Fruit fly (Drosophila melanogaster): ENCODE data around the gene CG11722.

CG11722 gene

DNA sequence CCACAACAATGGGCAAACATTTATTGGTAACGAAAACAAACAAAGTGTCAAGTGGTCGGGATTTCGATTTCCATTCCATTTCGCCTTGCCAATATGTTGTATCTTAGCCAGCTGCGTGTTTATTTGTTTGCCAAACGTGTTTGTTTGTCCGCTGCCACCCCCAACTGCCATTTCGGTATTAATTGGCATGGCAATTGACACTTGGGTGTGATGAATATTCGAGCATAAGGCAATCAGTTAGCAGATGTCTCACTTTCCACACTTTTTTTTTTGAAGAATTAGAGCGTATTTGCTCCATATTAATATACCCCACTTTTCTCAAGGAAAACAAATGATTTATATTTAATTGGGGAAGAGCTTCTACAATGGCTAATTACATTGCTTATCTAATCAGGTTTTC lies 13.9 kb downstream of the CG11722 start:
- TF ChIP-seq CG10348 (GFP tag; IDR thresholded peaks at IDR 0.05), result no peak
- TF ChIP-seq CG13204 (GFP tag; optimal IDR thresholded peaks at IDR 0.05), result no peak
- TF ChIP-seq CG15710 (tag; optimal IDR thresholded peaks at IDR 0.05), result no peak
- TF ChIP-seq CG32121 (GFP tag; IDR thresholded peaks at IDR 0.05), result no peak
- no peak for TF ChIP-seq D1 (tag; optimal IDR thresholded peaks at IDR 0.05)
- no peak for TF ChIP-seq CG4496 (GFP tag; IDR thresholded peaks at IDR 0.05)
- no peak for TF ChIP-seq CG12605 (GFP tag; IDR thresholded peaks at IDR 0.05)
- TF ChIP-seq EcR (GFP tag; optimal IDR thresholded peaks at IDR 0.05), result no peak
- TF ChIP-seq Pif1A (GFP tag; optimal IDR thresholded peaks at IDR 0.05), result no peak
- TF ChIP-seq CG34367 (tag; optimal IDR thresholded peaks at IDR 0.05), result no peak
- TF ChIP-seq Snoo (tag; optimal IDR thresholded peaks at IDR 0.05), result no peak
- TF ChIP-seq Pif1B (GFP tag; optimal IDR thresholded peaks at IDR 0.05), result no peak
- TF ChIP-seq CG8159 (tag; optimal IDR thresholded peaks at IDR 0.05), result no peak

- TF ChIP-seq CG14655 (GFP tag; optimal IDR thresholded peaks at IDR 0.05) (peak; percentile 48), fd96Ca (GFP tag; IDR thresholded peaks at IDR 0.05) (no peak)
Measured at dm6 chr3R:10028378-10028777, 17.0 kb downstream of the CG11722 start.

DNA sequence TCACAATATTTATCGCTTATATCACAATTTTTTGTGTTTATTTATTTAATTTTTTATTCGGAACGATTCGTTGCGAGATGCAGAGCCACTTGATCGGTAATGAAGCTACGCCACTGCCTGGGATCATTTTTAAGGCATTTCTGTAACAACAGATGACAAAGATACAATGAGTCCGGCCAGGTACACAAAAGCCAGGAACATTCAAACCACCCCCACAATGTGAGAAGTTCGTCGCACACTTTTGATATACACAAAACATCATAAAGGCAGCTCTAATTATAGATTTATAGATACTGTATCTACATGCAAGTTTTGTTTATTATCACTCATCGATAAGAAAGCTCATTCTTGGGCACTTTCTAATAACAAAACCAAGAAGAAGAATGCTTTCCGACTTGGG lies 20.3 kb downstream of the CG11722 start, which contains the start of gene CG31407:
TSS of gene CG31407 (minus strand) at position 101 of the 400 bp plus-strand sequence.
- TF ChIP-seq CG8159 (tag; optimal IDR thresholded peaks at IDR 0.05) (no peak), EcR (GFP tag; optimal IDR thresholded peaks at IDR 0.05) (no peak), rn (GFP tag; IDR thresholded peaks at IDR 0.05) (no peak), CG9948 (tag; optimal IDR thresholded peaks at IDR 0.05) (no peak), CG10348 (GFP tag; IDR thresholded peaks at IDR 0.05) (no peak), CG4496 (GFP tag; IDR thresholded peaks at IDR 0.05) (no peak), CG13204 (GFP tag; optimal IDR thresholded peaks at IDR 0.05) (no peak), Snoo (tag; optimal IDR thresholded peaks at IDR 0.05) (no peak), Pif1A (GFP tag; optimal IDR thresholded peaks at IDR 0.05) (no peak), Ets98B (GFP tag; IDR thresholded peaks at IDR 0.05) (no peak), D1 (tag; optimal IDR thresholded peaks at IDR 0.05) (no peak), CG32121 (GFP tag; IDR thresholded peaks at IDR 0.05) (no peak), fd96Ca (GFP tag; IDR thresholded peaks at IDR 0.05) (no peak), CG15710 (tag; optimal IDR thresholded peaks at IDR 0.05) (no peak), CG12605 (GFP tag; IDR thresholded peaks at IDR 0.05) (no peak), Pif1B (GFP tag; optimal IDR thresholded peaks at IDR 0.05) (no peak), CG14655 (GFP tag; optimal IDR thresholded peaks at IDR 0.05) (no peak), CG8301 (tag; optimal IDR thresholded peaks at IDR 0.05) (no peak)

- no peak for TF ChIP-seq Pif1B (GFP tag; optimal IDR thresholded peaks at IDR 0.05)
- 0 out of 3 replicates have a peak, but pooled peaks have one; percentile 24 for TF ChIP-seq fd96Ca (GFP tag; IDR thresholded peaks at IDR 0.05)
- TF ChIP-seq CG12605 (GFP tag; IDR thresholded peaks at IDR 0.05), result no peak
Measured at dm6 chr3R:10024032-10024712, 21.2 kb downstream of the CG11722 start.

- TF ChIP-seq Pif1B (GFP tag; optimal IDR thresholded peaks at IDR 0.05) (no peak), CG13204 (GFP tag; optimal IDR thresholded peaks at IDR 0.05) (no peak), fd96Ca (GFP tag; IDR thresholded peaks at IDR 0.05) (no peak), CG34367 (tag; optimal IDR thresholded peaks at IDR 0.05) (no peak), CG10348 (GFP tag; IDR thresholded peaks at IDR 0.05) (no peak), CG12605 (GFP tag; IDR thresholded peaks at IDR 0.05) (no peak), D1 (tag; optimal IDR thresholded peaks at IDR 0.05) (no peak), CG14655 (GFP tag; optimal IDR thresholded peaks at IDR 0.05) (no peak), gl (tag; optimal IDR thresholded peaks at IDR 0.05) (no peak), Snoo (tag; optimal IDR thresholded peaks at IDR 0.05) (no peak), CG9948 (tag; optimal IDR thresholded peaks at IDR 0.05) (no peak), EcR (GFP tag; optimal IDR thresholded peaks at IDR 0.05) (no peak), Ets98B (GFP tag; IDR thresholded peaks at IDR 0.05) (no peak), CG8159 (tag; optimal IDR thresholded peaks at IDR 0.05) (no peak), CG15710 (tag; optimal IDR thresholded peaks at IDR 0.05) (no peak), CG17806 (tag; optimal IDR thresholded peaks at IDR 0.05) (no peak), CG8301 (tag; optimal IDR thresholded peaks at IDR 0.05) (no peak), Pif1A (GFP tag; optimal IDR thresholded peaks at IDR 0.05) (no peak), CG4496 (GFP tag; IDR thresholded peaks at IDR 0.05) (no peak)
Measured at dm6 chr3R:10001174-10001789, 44.1 kb downstream of the CG11722 start, which contains the start of gene CG5359. TSS of gene CG5359 (minus strand) at chr3R:10001276.

dm6 chr3R:9996689-9997213 lies 48.6 kb downstream of the CG11722 start, which contains the start of the genes Gr85a and Spn85F:
TSS of gene Gr85a (minus strand) at chr3R:9996789.
TSS of gene Spn85F (plus strand) at chr3R:9997163.
- no peak for TF ChIP-seq EcR (GFP tag; optimal IDR thresholded peaks at IDR 0.05)
- no peak for TF ChIP-seq CG8301 (tag; optimal IDR thresholded peaks at IDR 0.05)
- TF ChIP-seq fd96Ca (GFP tag; IDR thresholded peaks at IDR 0.05), result no peak
- no peak for TF ChIP-seq D1 (tag; optimal IDR thresholded peaks at IDR 0.05)
- TF ChIP-seq Snoo (tag; optimal IDR thresholded peaks at IDR 0.05), result no peak
- TF ChIP-seq CG4496 (GFP tag; IDR thresholded peaks at IDR 0.05), result no peak
- no peak for TF ChIP-seq CG32121 (GFP tag; IDR thresholded peaks at IDR 0.05)
- TF ChIP-seq Pif1A (GFP tag; optimal IDR thresholded peaks at IDR 0.05), result no peak
- TF ChIP-seq CG17806 (tag; optimal IDR thresholded peaks at IDR 0.05), result no peak
- TF ChIP-seq CG14655 (GFP tag; optimal IDR thresholded peaks at IDR 0.05), result no peak
- TF ChIP-seq CG8159 (tag; optimal IDR thresholded peaks at IDR 0.05), result no peak
- no peak for TF ChIP-seq rn (GFP tag; IDR thresholded peaks at IDR 0.05)
- no peak for TF ChIP-seq CG15710 (tag; optimal IDR thresholded peaks at IDR 0.05)
- no peak for TF ChIP-seq CG13204 (GFP tag; optimal IDR thresholded peaks at IDR 0.05)
- TF ChIP-seq gl (tag; optimal IDR thresholded peaks at IDR 0.05), result no peak
- TF ChIP-seq CG9948 (tag; optimal IDR thresholded peaks at IDR 0.05), result no peak
- TF ChIP-seq CG10348 (GFP tag; IDR thresholded peaks at IDR 0.05), result no peak
- no peak for TF ChIP-seq Pif1B (GFP tag; optimal IDR thresholded peaks at IDR 0.05)
- TF ChIP-seq CG34367 (tag; optimal IDR thresholded peaks at IDR 0.05), result no peak
- no peak for TF ChIP-seq Ets98B (GFP tag; IDR thresholded peaks at IDR 0.05)
